Worm (Caenorhabditis elegans) whole organism, L1 larva: ENCODE data around the gene C16B8.2.

Experiments used
- C16A3.4 ChIP-seq: fragments of 150-350 bp; optimal IDR thresholded peaks from 2 replicates; lab custom pipeline; 2014; ENCODE audit warnings: missing biosample characterization, missing genetic modification characterization
- Y116A8C.19 ChIP-seq: sonication (generic microtip); optimal IDR thresholded peaks from 2 replicates; lab custom pipeline; 2016; ENCODE audit warnings: missing compliant biosample characterization, missing genetic modification characterization, borderline replicate concordance
- aha-1 ChIP-seq: fragments of 150-350 bp; optimal IDR thresholded peaks from 2 replicates; lab custom pipeline; 2014; ENCODE audit warnings: missing biosample characterization, missing genetic modification characterization
- aly-2 ChIP-seq: fragments of 150-350 bp; optimal IDR thresholded peaks from 2 replicates; lab custom pipeline; 2014; ENCODE audit warnings: missing biosample characterization, missing genetic modification characterization
- ceh-8 ChIP-seq: fragments of 200-800 bp; sonication (Bioruptor generic); optimal IDR thresholded peaks from 2 replicates; lab custom pipeline; 2018; ENCODE audit warnings: mild to moderate bottlenecking, missing genetic modification characterization, moderate library complexity, missing compliant biosample characterization
- ceh-82 ChIP-seq, 3 experiments: fragments of 150-350 bp in 1 of 3; sonication (generic microtip) in 2 of 3; optimal IDR thresholded peaks; 2 replicates each; lab custom pipeline; 2014 to 2017; ENCODE audit warnings: missing biosample characterization in 3 of 3, missing genetic modification characterization in 3 of 3
- ceh-90 ChIP-seq: sonication (generic microtip); optimal IDR thresholded peaks from 2 replicates; lab custom pipeline; 2016; ENCODE audit warnings: missing genetic modification characterization, missing compliant biosample characterization
- efl-1 ChIP-seq, 4 experiments: fragments of 150-350 bp; optimal IDR thresholded peaks in 3 of 4; peaks in 1 of 4; 1 replicate in 1 of 4; 2 replicates in 3 of 4; lab custom pipeline; 2014; ENCODE audit warnings: missing biosample characterization in 2 of 4, missing genetic modification characterization in 2 of 4, missing genetic modification reagents in 2 of 4
- elt-2 ChIP-seq: sonication (generic microtip); optimal IDR thresholded peaks from 2 replicates; lab custom pipeline; 2016; ENCODE audit warnings: missing genetic modification characterization, mild to moderate bottlenecking, inconsistent platforms, missing compliant biosample characterization, missing genetic modification reagents
- ets-5 ChIP-seq: fragments of 200-800 bp; sonication (Bioruptor generic); IDR thresholded peaks from 2 replicates; pipeline ENCODE4 v1.3.6; 2022; ENCODE audit warnings: missing genetic modification characterization, missing compliant biosample characterization
- fkh-10 ChIP-seq: sonication (generic microtip); optimal IDR thresholded peaks from 2 replicates; lab custom pipeline; 2017; ENCODE audit warnings: missing biosample characterization, missing genetic modification reagents, missing genetic modification characterization
- fkh-4 ChIP-seq: sonication (generic microtip); optimal IDR thresholded peaks from 2 replicates; lab custom pipeline; 2016; ENCODE audit warnings: missing compliant biosample characterization, missing genetic modification characterization, borderline replicate concordance
- grh-1 ChIP-seq: fragments of 200-800 bp; sonication (Bioruptor generic); IDR thresholded peaks from 2 replicates; pipeline ENCODE4 v1.3.6; 2022; ENCODE audit warnings: missing genetic modification reagents, missing genetic modification characterization, missing compliant biosample characterization
- hpl-2 ChIP-seq: fragments of 150-350 bp; optimal IDR thresholded peaks from 2 replicates; lab custom pipeline; 2014; ENCODE audit warnings: missing biosample characterization, missing genetic modification reagents, missing genetic modification characterization
- irx-1 ChIP-seq: sonication (generic microtip); optimal IDR thresholded peaks from 2 replicates; lab custom pipeline; 2016; ENCODE audit warnings: missing genetic modification characterization, missing compliant biosample characterization
- isw-1 ChIP-seq: fragments of 200-800 bp; sonication (Bioruptor generic); IDR thresholded peaks from 2 replicates; pipeline ENCODE4 v1.3.6; 2022; ENCODE audit warnings: missing genetic modification characterization, missing compliant biosample characterization
- jun-1 ChIP-seq: fragments of 150-350 bp; optimal IDR thresholded peaks from 2 replicates; lab custom pipeline; 2014; ENCODE audit warnings: missing biosample characterization, missing genetic modification reagents, missing genetic modification characterization
- lin-14 ChIP-seq: fragments of 200-800 bp; sonication (Bioruptor generic); optimal IDR thresholded peaks from 2 replicates; lab custom pipeline; 2018; ENCODE audit warnings: mild to moderate bottlenecking, missing genetic modification characterization, moderate library complexity, missing compliant biosample characterization
- lin-35 ChIP-seq, 2 experiments: fragments of 150-350 bp; optimal IDR thresholded peaks; 2 replicates each; lab custom pipeline; 2014; ENCODE audit warnings: missing biosample characterization in 2 of 2, missing genetic modification characterization in 2 of 2, missing genetic modification reagents in 2 of 2
- lir-3 ChIP-seq: sonication (generic microtip); optimal IDR thresholded peaks from 2 replicates; lab custom pipeline; 2016; ENCODE audit warnings: mild to moderate bottlenecking, missing genetic modification characterization, moderate library complexity, missing compliant biosample characterization; ENCODE audit not compliant: poor library complexity
- mab-9 ChIP-seq: fragments of 200-800 bp; sonication (Bioruptor generic); IDR thresholded peaks from 2 replicates; pipeline ENCODE4 v1.3.6; 2022; ENCODE audit warnings: missing genetic modification reagents, missing genetic modification characterization, missing compliant biosample characterization
- mef-2 ChIP-seq: fragments of 150-350 bp; optimal IDR thresholded peaks from 2 replicates; lab custom pipeline; 2014; ENCODE audit warnings: missing biosample characterization, missing genetic modification characterization
- nhr-20 ChIP-seq: sonication (generic microtip); optimal IDR thresholded peaks from 2 replicates; lab custom pipeline; 2016; ENCODE audit warnings: mild to moderate bottlenecking, missing genetic modification characterization, missing compliant biosample characterization
- nhr-237 ChIP-seq: fragments of 150-350 bp; optimal IDR thresholded peaks from 2 replicates; lab custom pipeline; 2014; ENCODE audit warnings: missing biosample characterization, missing genetic modification characterization
- nhr-71 ChIP-seq: sonication (generic microtip); optimal IDR thresholded peaks from 2 replicates; lab custom pipeline; 2016; ENCODE audit warnings: mild to moderate bottlenecking, missing genetic modification characterization, moderate library complexity, missing compliant biosample characterization
- nhr-76 ChIP-seq: sonication (generic microtip); optimal IDR thresholded peaks from 2 replicates; lab custom pipeline; 2017; ENCODE audit warnings: missing biosample characterization, missing genetic modification characterization
- nhr-85 ChIP-seq: sonication (generic microtip); peaks from one replicate; lab custom pipeline; 2016; ENCODE audit warnings: missing genetic modification characterization, inconsistent platforms, missing compliant biosample characterization
- nhr-90 ChIP-seq: sonication (generic microtip); optimal IDR thresholded peaks from 2 replicates; lab custom pipeline; 2016; ENCODE audit warnings: mild to moderate bottlenecking, missing genetic modification characterization, missing compliant biosample characterization; ENCODE audit not compliant: poor library complexity
- pag-3 ChIP-seq: sonication (generic microtip); optimal IDR thresholded peaks from 2 replicates; lab custom pipeline; 2017; ENCODE audit warnings: missing genetic modification characterization, mild to moderate bottlenecking, missing compliant biosample characterization, antibody characterized with exemption, borderline replicate concordance; ENCODE audit not compliant: insufficient read depth
- pqm-1 ChIP-seq: sonication (generic microtip); optimal IDR thresholded peaks from 3 replicates; lab custom pipeline; 2017; ENCODE audit warnings: missing biosample characterization, missing genetic modification characterization
- snpc-4 ChIP-seq: fragments of 150-350 bp; optimal IDR thresholded peaks from 2 replicates; lab custom pipeline; 2014; ENCODE audit warnings: missing biosample characterization, missing genetic modification characterization
- snu-23 ChIP-seq: sonication (generic microtip); optimal IDR thresholded peaks from 2 replicates; lab custom pipeline; 2016; ENCODE audit warnings: missing genetic modification characterization, missing compliant biosample characterization
- sox-4 ChIP-seq: sonication (generic microtip); optimal IDR thresholded peaks from 2 replicates; lab custom pipeline; 2016; ENCODE audit warnings: missing genetic modification characterization, missing compliant biosample characterization
- swsn-7 ChIP-seq: sonication (generic microtip); optimal IDR thresholded peaks from 2 replicates; lab custom pipeline; 2016; ENCODE audit warnings: missing genetic modification characterization, missing compliant biosample characterization
- unc-130 ChIP-seq: fragments of 150-350 bp; optimal IDR thresholded peaks from 2 replicates; lab custom pipeline; 2017; ENCODE audit warnings: missing biosample characterization, missing genetic modification characterization, inconsistent platforms
- unc-62 ChIP-seq: fragments of 150-350 bp; optimal IDR thresholded peaks from 2 replicates; lab custom pipeline; 2014; ENCODE audit warnings: missing biosample characterization, missing genetic modification reagents, missing genetic modification characterization
- vab-15 ChIP-seq: sonication (generic microtip); optimal IDR thresholded peaks from 2 replicates; lab custom pipeline; 2017; ENCODE audit warnings: missing genotype, mild to moderate bottlenecking, missing genetic modification characterization, missing compliant biosample characterization
- xbp-1 ChIP-seq: sonication (generic microtip); optimal IDR thresholded peaks from 2 replicates; lab custom pipeline; 2016; ENCODE audit warnings: missing genetic modification characterization, missing compliant biosample characterization
- zag-1 ChIP-seq: fragments of 150-350 bp; optimal IDR thresholded peaks from 2 replicates; lab custom pipeline; 2014; ENCODE audit warnings: missing biosample characterization, missing genetic modification characterization
- zip-4 ChIP-seq: fragments of 200-800 bp; sonication (Bioruptor generic); optimal IDR thresholded peaks from 2 replicates; lab custom pipeline; 2018; ENCODE audit warnings: mild to moderate bottlenecking, missing genetic modification characterization, moderate library complexity, missing compliant biosample characterization
- ztf-11 ChIP-seq, 2 experiments: sonication (generic microtip); optimal IDR thresholded peaks; 2 replicates each; lab custom pipeline; 2016 to 2017; ENCODE audit warnings: missing genetic modification characterization in 2 of 2, missing biosample characterization in 1 of 2, missing compliant biosample characterization in 1 of 2

The C16B8.2 gene

DNA sequence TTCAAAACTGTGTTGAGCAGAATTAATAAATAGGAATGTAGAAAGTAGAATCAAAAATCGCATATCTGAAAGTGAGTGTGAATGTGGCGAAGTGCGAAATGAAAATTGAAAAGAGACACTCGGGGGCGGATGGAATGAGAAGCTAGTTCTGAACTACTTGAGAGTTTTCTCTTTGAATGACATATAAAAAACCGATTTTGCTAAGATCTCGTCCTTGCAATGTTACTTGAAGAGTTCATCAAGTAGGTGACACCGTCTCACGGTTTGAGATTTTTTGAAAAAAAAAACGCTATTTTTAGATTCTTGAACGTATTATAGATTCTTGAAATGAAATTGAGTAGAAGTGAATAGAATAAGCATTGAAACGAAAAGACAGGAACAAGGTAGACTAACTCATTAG lies at the start of gene C16B8.2:
Gene C16B8.2, minus strand, starts transcription at position 101 of the 400 bp plus-strand sequence.
- no peak for TF ChIP-seq unc-130 (tag; lab: Kevin White, UChicago)
- no peak for TF ChIP-seq xbp-1 (tag; lab: Kevin White, UChicago)
- no peak for TF ChIP-seq ceh-82 (tag; optimal IDR thresholded peaks at IDR 0.05; lab: Kevin White, UChicago)
- no peak for TF ChIP-seq zip-4 (GFP tag; lab: Kevin White, UChicago)
- no peak for TF ChIP-seq fkh-4 (tag; lab: Kevin White, UChicago)
- TF ChIP-seq ceh-90 (tag; lab: Kevin White, UChicago), result no peak
- no peak for TF ChIP-seq grh-1 (GFP tag; lab: Robert Waterston, UW)
- no peak for TF ChIP-seq mab-9 (GFP tag; lab: Robert Waterston, UW)
- no peak for TF ChIP-seq unc-62 (GFP tag; lab: Kevin White, UChicago)
- TF ChIP-seq nhr-71 (tag; lab: Kevin White, UChicago), result no peak
- no peak for TF ChIP-seq fkh-10 (GFP tag; lab: Kevin White, UChicago)
- no peak for TF ChIP-seq snu-23 (GFP tag; lab: Kevin White, UChicago)
- no peak for TF ChIP-seq pag-3
- TF ChIP-seq elt-2 (tag; lab: Kevin White, UChicago), result no peak
- no peak for TF ChIP-seq nhr-90 (tag; lab: Kevin White, UChicago)
- no peak for TF ChIP-seq ceh-8 (GFP tag; lab: Kevin White, UChicago)
- no peak for TF ChIP-seq vab-15 (tag; lab: Kevin White, UChicago)
- TF ChIP-seq sox-4 (tag; lab: Kevin White, UChicago), result no peak
- TF ChIP-seq isw-1 (GFP tag; lab: Robert Waterston, UW), result no peak

DNA sequence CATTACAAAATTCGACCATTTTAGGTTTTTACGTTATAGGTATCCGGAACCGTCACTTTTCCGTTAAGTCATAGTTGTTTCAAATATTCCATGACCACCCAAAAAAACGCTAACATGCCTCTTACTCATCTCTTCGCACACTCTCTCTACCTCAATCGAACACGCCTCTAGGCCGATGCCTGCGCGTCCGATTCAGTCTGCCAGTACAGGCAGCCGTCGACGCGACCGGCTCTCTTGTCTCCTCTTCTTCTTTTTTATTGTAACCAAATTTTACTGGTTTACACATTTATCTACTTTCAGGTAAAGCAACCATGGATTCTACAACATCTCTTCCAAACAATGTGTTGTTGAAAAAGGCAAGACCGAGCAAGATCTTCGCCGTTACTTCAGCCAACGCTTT lies 45.7 kb upstream of the C16B8.2 start, which contains the start of gene mop-25.1:
Gene mop-25.1, plus strand, starts transcription at position 301 of the 400 bp plus-strand sequence.
- TF ChIP-seq efl-1 (optimal IDR thresholded peaks at IDR 0.05; lab: Kevin White, UChicago) (no peak), efl-1 (GFP tag; optimal IDR thresholded peaks at IDR 0.05 in 1 of 2; lab: Kevin White, UChicago) (no peak), C16A3.4 (tag; lab: Kevin White, UChicago) (no peak)

DNA sequence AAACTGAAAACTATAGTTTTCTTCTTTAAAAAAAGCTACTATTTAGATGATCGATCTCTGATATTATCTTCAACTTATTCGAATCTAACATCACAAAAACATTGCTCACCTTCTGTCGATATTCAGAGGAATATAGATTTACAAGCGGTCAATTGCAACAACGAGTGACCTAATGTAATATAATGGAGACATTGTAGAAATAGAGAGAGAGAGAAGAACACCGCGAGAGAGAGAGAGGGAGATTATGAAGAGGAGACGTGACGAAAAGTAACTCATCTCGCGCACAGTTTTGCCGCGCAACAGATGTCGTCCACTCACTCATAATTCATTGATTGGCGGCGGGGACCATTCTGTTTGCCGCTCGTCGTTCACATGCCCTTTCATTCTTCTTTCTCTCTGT lies 44.2 kb upstream of the C16B8.2 start:
- TF ChIP-seq elt-2 (tag; lab: Kevin White, UChicago), result no peak
- TF ChIP-seq xbp-1 (tag; lab: Kevin White, UChicago), result no peak
- TF ChIP-seq snpc-4, result no peak
- no peak for TF ChIP-seq lir-3 (tag; lab: Kevin White, UChicago)
- no peak for TF ChIP-seq ztf-11 (tag; optimal IDR thresholded peaks at IDR 0.05; lab: Kevin White, UChicago)
- no peak for TF ChIP-seq nhr-237 (tag; lab: Kevin White, UChicago)
- TF ChIP-seq ceh-82 (tag; optimal IDR thresholded peaks at IDR 0.05; lab: Kevin White, UChicago), result no peak
- no peak for TF ChIP-seq aha-1 (tag; lab: Kevin White, UChicago)
- no peak for TF ChIP-seq Y116A8C.19 (tag; lab: Kevin White, UChicago)
- no peak for TF ChIP-seq lin-35 (GFP tag; optimal IDR thresholded peaks at IDR 0.05; lab: Kevin White, UChicago)
- no peak for TF ChIP-seq pqm-1
- TF ChIP-seq nhr-90 (tag; lab: Kevin White, UChicago), result no peak
- TF ChIP-seq zip-4 (GFP tag; lab: Kevin White, UChicago), result no peak
- no peak for TF ChIP-seq mab-9 (GFP tag; lab: Robert Waterston, UW)

DNA sequence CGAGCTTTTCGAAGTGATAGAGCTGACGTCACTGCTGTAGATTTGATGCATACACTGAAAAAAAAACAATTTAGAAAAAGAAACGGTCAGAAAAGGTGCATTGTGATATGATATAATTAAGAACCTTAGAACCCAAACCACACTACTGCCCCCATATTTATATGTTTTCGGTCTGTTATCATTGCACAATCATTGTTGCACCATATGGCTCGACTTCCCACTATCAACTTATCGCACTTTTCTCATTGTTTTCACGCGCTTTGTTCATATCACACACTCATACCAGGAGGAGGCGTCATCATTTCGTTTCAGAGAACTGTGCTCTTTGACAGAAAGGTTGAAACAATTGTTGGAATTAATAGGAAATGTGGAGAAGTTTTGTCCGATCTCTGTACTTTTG lies 42.7 kb upstream of the C16B8.2 start:
- TF ChIP-seq nhr-20 (peak; percentile 10), pqm-1 (peak; percentile 22), ets-5 (GFP tag; lab: Robert Waterston, UW) (no peak), lin-35 (GFP tag; optimal IDR thresholded peaks at IDR 0.05; lab: Kevin White, UChicago) (peak in 1 of 2 experiments; percentile 53), elt-2 (tag; lab: Kevin White, UChicago) (peak; percentile 98), lin-14 (GFP tag; lab: Kevin White, UChicago) (peak; percentile 9), zag-1 (tag; lab: Kevin White, UChicago) (no peak), mef-2 (no peak), aly-2 (no peak), nhr-71 (tag; lab: Kevin White, UChicago) (peak; percentile 14), xbp-1 (tag; lab: Kevin White, UChicago) (no peak), nhr-76 (tag; lab: Kevin White, UChicago) (no peak), swsn-7 (tag; lab: Kevin White, UChicago) (no peak), nhr-90 (tag; lab: Kevin White, UChicago) (peak; percentile 25), irx-1 (tag; lab: Kevin White, UChicago) (no peak), hpl-2 (GFP tag; lab: Kevin White, UChicago) (no peak), snu-23 (GFP tag; lab: Kevin White, UChicago) (no peak), fkh-10 (GFP tag; lab: Kevin White, UChicago) (no peak), jun-1 (tag; lab: Kevin White, UChicago) (peak; percentile 38), ceh-8 (GFP tag; lab: Kevin White, UChicago) (no peak), ceh-90 (tag; lab: Kevin White, UChicago) (no peak), vab-15 (tag; lab: Kevin White, UChicago) (no peak), nhr-85 (tag; lab: Kevin White, UChicago) (no peak)
